Worm (Caenorhabditis elegans): ENCODE data around the gene C24H10.4.

The C24H10.4 gene

DNA sequence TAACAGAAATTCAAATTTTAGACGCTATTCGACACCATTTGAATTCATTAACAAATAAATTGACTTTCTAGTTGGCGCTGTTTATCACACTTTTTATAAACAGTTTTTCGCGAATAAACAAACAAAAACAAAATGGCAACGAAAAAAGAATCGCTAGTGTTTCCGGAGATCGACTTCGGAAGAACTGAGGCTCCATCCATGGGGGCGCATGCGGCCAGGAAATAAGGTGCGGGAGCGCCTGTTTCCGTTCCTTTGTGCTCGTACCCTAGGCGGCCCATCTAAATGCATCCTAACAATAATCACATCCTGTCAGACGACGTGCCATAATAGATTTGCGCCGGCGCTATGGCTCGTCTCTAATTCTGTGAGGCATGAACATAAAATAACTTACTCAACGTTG, 25.0 kb upstream of the C24H10.4 start:
- TF ChIP-seq W03F9.2 (tag; optimal IDR thresholded peaks at IDR 0.05) = no peak
- TF ChIP-seq dao-5 (tag; optimal IDR thresholded peaks at IDR 0.05) = no peak
- no peak for TF ChIP-seq him-1 (tag; optimal IDR thresholded peaks at IDR 0.05)

ce11 chrX:5079297-5079696, 20.2 kb upstream of the C24H10.4 start:
- no peak for TF ChIP-seq dao-5 (tag; optimal IDR thresholded peaks at IDR 0.05)
- TF ChIP-seq him-1 (tag; optimal IDR thresholded peaks at IDR 0.05) = no peak
- no peak for TF ChIP-seq W03F9.2 (tag; optimal IDR thresholded peaks at IDR 0.05)

DNA sequence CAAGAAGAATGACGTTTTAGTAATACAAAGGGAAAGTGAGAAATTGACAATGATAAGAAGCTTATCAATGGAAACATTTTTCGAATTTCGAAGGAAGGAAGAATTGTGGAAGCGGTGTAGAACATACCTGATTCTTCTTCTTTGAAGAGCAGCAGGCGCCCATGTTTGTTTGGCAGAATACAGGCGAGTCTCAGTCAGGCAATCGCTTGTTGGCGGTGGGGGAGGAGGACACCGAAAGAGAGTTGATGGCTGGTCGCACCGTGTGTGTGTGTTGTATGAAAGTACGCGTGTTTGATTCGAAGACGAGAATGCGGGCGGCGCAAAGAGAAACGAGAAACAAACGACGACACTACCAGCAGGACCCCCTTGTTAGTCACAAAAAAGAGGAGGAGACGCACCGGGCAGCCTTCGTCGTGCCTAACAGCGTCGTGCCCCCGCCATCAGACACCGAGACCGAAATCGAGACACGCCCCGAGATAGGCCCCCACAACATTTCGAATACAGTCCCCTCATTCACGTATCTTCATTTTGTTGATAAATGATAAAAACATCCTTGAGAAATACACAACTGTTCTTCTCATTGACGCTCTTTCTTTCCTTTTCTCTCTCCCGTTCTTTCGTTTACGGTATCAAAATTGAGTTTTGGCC, 18.8 kb upstream of the C24H10.4 start, which contains the start of gene cal-5:
TSS of gene cal-5 (minus strand) at position 266 of the 648 bp plus-strand sequence.
- TF ChIP-seq W03F9.2 (tag; optimal IDR thresholded peaks at IDR 0.05) (no peak), dao-5 (tag; optimal IDR thresholded peaks at IDR 0.05) (no peak), him-1 (tag; optimal IDR thresholded peaks at IDR 0.05) (no peak)

DNA sequence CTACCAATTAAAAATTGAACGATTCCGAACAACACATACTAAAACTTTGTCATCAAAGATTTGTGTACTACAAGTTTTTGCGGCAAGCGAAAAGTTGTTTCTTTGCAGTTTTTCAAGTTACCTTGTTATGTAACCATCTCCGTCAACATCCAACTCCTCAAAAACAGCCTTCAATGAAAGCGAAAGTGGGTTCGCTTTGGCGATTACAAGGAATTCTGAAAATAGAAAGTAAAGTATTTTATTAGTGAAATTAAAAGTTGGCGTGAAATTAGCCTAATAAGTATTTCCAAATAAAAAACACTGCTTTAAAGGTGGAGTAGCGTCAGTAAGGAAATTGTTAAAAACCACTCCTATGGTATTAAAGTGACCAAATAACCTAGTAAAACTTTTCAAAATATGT, 16.5 kb upstream of the C24H10.4 start:
- TF ChIP-seq dao-5 (tag; optimal IDR thresholded peaks at IDR 0.05) = no peak
- TF ChIP-seq W03F9.2 (tag; optimal IDR thresholded peaks at IDR 0.05) = no peak
- no peak for TF ChIP-seq him-1 (tag; optimal IDR thresholded peaks at IDR 0.05)

DNA sequence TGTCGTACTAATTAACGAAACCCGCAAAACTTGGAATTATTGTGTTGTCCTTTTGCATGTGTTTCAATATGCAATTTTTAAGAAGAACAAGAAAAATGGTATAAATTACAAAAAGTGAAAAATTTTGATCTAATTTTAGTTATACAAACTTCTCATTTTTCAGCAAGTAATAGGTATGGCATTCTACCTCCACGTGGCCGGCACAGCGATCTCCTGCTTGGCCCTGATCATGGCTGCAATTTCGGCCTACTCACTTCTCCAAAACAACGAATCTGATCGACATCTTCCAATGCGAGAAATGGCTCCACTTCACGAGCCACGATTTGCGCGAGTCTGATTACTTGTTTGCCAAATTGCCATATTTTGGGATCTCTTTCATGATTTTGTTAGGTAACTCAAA, 14.8 kb upstream of the C24H10.4 start:
- TF ChIP-seq dao-5 (tag; optimal IDR thresholded peaks at IDR 0.05) (no peak), him-1 (tag; optimal IDR thresholded peaks at IDR 0.05) (no peak), W03F9.2 (tag; optimal IDR thresholded peaks at IDR 0.05) (no peak)

DNA sequence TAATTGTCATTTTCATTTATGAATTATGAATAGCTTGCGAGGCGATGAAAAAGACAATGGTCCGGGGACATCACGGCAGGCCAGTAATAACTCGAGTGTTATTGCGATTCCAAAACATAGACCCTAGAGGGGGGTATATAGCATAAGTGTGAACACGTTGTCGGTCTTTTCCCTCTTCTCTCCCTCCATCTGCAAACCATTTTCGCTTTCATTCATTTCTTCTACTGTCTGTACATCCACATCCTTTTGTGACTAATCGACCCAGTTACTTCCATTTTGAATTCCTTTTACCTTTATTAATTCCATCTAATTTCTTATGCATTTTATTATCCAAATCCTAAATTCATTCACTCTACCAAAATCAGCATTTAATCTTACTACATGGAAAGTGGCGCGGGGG, 12.0 kb upstream of the C24H10.4 start:
- TF ChIP-seq dao-5 (tag; optimal IDR thresholded peaks at IDR 0.05) (no peak), him-1 (tag; optimal IDR thresholded peaks at IDR 0.05) (no peak), W03F9.2 (tag; optimal IDR thresholded peaks at IDR 0.05) (no peak)

DNA sequence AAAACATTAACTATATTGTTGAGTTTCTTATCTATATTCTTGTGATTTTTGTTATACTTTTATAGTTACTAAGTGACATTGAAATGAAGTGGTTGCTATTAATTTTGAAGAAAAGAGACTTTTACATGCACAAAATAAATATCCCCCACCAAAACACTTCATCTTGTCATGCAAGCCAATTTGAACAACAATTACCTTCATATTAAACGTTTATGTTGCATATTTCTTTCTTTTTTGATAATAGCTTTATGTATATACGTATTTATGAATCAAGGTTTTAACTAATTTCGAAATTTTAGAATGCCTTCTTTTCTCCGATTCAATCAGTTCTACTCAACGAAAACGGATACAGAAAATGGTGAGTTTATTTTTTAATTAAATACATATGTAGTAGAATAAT, 8.7 kb upstream of the C24H10.4 start, which contains the start of gene clc-7:
TSS of gene clc-7 (plus strand) at position 301 of the 400 bp plus-strand sequence.
- TF ChIP-seq W03F9.2 (tag; optimal IDR thresholded peaks at IDR 0.05) = no peak
- no peak for TF ChIP-seq dao-5 (tag; optimal IDR thresholded peaks at IDR 0.05)
- no peak for TF ChIP-seq him-1 (tag; optimal IDR thresholded peaks at IDR 0.05)

- no peak for TF ChIP-seq him-1 (tag; optimal IDR thresholded peaks at IDR 0.05)
- no peak for TF ChIP-seq dao-5 (tag; optimal IDR thresholded peaks at IDR 0.05)
- no peak for TF ChIP-seq W03F9.2 (tag; optimal IDR thresholded peaks at IDR 0.05)
These were observed 7.5 kb upstream of the C24H10.4 start for ce11 chrX:5066570-5066969.

- peak; percentile 3 for TF ChIP-seq him-1 (tag; optimal IDR thresholded peaks at IDR 0.05)
- no peak for TF ChIP-seq dao-5 (tag; optimal IDR thresholded peaks at IDR 0.05)
- no peak for TF ChIP-seq W03F9.2 (tag; optimal IDR thresholded peaks at IDR 0.05)
These were observed 4.9 kb upstream of the C24H10.4 start, which contains the start of gene C24H10.2 for ce11 chrX:5063750-5064652. Gene C24H10.2 (plus strand): TSS chrX:5064602.

- TF ChIP-seq W03F9.2 (tag; optimal IDR thresholded peaks at IDR 0.05) (no peak), dao-5 (tag; optimal IDR thresholded peaks at IDR 0.05) (no peak), him-1 (tag; optimal IDR thresholded peaks at IDR 0.05) (no peak)
These were observed 2.7 kb upstream of the C24H10.4 start for ce11 chrX:5061763-5062162.

DNA sequence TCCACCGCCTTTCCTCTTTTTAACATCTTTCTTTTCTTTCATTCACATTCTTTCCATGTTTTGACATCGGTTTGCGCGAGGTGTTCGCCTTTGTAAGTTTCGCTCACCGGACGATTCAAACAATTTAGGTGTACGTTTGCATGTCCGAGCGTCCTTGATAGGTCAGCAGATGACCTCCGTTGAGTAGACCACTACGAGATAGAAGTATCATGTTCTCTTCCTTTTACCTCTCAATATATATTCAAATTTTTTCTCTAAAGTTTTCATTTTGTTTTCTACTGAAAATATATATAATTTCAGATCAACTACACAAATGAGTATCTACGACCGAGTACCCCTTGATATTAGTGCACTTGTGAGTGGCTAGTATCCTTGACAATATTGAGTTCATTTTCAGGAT, 1.7 kb upstream of the C24H10.4 start, which contains the start of gene C24H10.3:
TSS of gene C24H10.3 (plus strand) at position 301 of the 400 bp plus-strand sequence.
- TF ChIP-seq dao-5 (tag; optimal IDR thresholded peaks at IDR 0.05) (no peak), him-1 (tag; optimal IDR thresholded peaks at IDR 0.05) (no peak), W03F9.2 (tag; optimal IDR thresholded peaks at IDR 0.05) (no peak)

DNA sequence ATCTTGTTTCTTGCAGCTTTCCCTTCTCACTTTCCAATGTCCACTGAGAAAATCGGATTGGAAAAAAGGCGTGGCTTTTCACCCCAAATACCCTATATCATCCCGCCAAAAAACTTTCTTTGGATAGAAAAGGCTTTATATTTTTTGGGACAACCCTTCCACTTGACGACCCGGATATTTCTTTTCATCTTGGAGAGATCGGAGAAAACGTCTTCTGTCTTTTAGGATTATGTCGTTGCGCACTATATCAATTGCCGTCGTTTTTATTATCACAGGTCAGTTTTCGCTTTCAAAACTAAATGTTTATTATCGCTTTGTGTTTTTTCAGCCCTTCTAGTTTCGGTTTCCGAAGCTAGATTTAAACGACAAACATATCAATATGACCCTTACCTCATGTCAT, 15.2 kb downstream of the C24H10.4 start, which contains the start of gene Y64H9A.2:
TSS of gene Y64H9A.2 (plus strand) at position 90 of the 400 bp plus-strand sequence.
- no peak for TF ChIP-seq him-1 (tag; optimal IDR thresholded peaks at IDR 0.05)
- TF ChIP-seq W03F9.2 (tag; optimal IDR thresholded peaks at IDR 0.05) = no peak
- no peak for TF ChIP-seq dao-5 (tag; optimal IDR thresholded peaks at IDR 0.05)

DNA sequence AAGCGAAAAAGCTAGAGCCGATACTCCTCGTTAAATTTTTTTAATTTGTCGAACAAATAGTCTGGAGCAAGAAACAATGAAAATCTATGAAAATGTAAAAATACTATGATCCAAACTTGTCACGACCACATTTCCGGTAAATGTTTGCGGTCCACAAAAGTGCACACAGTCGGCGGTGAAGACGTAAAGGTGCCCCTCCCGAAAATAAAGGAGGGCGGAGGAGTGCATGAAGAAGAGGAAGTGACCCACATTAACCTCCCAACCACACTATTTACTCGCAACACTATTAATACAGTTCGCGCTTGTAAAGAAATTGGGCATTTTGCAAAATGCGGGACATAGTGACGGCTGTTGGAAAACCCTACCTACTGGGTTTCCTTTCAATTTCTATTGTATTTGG, 19.0 kb downstream of the C24H10.4 start:
- TF ChIP-seq W03F9.2 (tag; optimal IDR thresholded peaks at IDR 0.05) (no peak), him-1 (tag; optimal IDR thresholded peaks at IDR 0.05) (no peak), dao-5 (tag; optimal IDR thresholded peaks at IDR 0.05) (no peak)

- no peak for TF ChIP-seq W03F9.2 (tag; optimal IDR thresholded peaks at IDR 0.05)
- no peak for TF ChIP-seq dao-5 (tag; optimal IDR thresholded peaks at IDR 0.05)
These were observed 20.3 kb downstream of the C24H10.4 start for ce11 chrX:5038812-5039211.

Measured in whole organism, L4/young adult.